Worm (Caenorhabditis elegans): ENCODE measurements around the gene srbc-24.

DNA sequence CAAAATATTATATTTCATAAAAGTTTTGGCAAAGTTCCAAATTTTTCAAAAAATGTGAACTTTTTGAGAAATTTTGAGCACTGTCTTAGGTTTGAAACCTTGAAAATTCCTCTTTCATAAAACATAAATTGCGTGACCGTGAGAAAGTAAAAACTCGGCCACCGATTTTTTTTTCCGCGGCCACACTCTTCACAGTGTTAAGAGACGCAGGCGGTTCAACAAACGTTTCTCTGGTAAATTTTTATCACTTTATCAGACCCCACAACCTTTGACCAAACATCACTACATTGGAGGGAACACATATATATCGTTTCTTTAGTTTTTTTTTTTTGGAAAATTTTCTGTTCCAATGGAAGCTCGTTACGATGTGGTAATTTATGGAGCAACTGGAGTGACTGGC lies 29.0 kb upstream of the srbc-24 start, which contains the start of gene F22F7.2:
- TF ChIP-seq Y79H2A.3 (GFP tag; conservative IDR thresholded peaks at IDR 0.05), result no peak
- no peak for TF ChIP-seq unc-130 (GFP tag; optimal IDR thresholded peaks at IDR 0.05)
- TF ChIP-seq K12H6.12 (tag; optimal IDR thresholded peaks at IDR 0.05), result no peak
- TF ChIP-seq egl-18 (GFP tag; IDR thresholded peaks at IDR 0.05), result no peak
- no peak for TF ChIP-seq snpc-1.3 (tag; optimal IDR thresholded peaks at IDR 0.05; ENCODE audit: insufficient read depth)
- no peak for TF ChIP-seq nfya-1 (tag; optimal IDR thresholded peaks at IDR 0.05; ENCODE audit: borderline replicate concordance, insufficient read depth)
- no peak for TF ChIP-seq nhr-179 (tag; optimal IDR thresholded peaks at IDR 0.05)
- no peak for TF ChIP-seq F33H1.4 (GFP tag; IDR thresholded peaks at IDR 0.05)
- no peak for TF ChIP-seq F52B5.7 (tag; optimal IDR thresholded peaks at IDR 0.05)
